Fruit fly (Drosophila melanogaster): ENCODE data around the gene Oatp33Ea.

The Oatp33Ea gene

DNA sequence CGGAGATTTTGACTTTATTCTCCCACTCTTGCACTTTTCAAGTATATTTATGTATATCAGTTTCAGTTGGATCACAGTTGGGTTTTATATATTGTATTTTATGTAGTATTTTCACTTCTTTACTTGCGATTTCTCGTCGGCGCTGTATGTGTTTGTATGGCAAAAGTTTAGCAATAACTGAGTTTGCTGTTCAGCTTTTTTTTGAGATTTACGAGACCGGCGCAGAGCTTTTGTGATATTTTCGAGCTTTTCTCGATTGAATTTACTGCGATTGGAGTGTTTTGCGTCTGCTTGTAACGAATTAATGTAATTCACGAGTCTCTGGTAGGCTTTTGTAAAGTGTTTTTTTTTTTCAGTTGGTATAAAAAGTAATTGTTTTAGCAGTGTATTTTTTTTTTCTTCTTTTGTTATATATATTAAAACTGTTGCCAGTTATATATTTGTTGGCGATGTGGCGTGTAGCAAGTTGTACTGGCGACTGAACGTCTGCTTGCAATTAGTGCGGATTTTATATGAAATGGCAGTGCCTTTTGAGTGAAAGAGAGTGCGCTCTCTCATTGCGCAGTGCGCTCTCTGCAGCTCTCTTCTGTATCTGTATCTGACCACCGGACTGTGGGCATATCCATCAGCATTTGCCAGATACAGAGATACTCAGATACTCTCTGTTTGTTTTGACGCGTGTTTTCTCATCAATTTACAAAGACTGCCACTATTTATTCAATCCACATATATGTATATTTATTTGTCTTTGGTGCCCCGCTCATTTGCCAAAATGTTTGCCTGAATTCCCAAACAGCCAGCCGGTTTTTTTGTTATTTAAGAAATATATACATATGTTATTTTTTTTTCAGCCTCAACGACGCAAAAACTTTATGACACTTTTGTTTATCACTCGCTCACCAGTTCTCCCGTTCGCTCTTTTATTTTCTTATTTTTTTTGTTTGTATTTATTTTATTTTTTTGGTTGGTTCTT is 15.3 kb upstream of the Oatp33Ea start:
- 0 out of 2 replicates have a peak, but pooled peaks have one; percentile 15 for TF ChIP-seq CG6689 (GFP tag; IDR thresholded peaks at IDR 0.05)
- TF ChIP-seq insv (GFP tag; optimal IDR thresholded peaks at IDR 0.05) = peak in 1 of 2 experiments; percentile 68
- TF ChIP-seq CG6765 (GFP tag; optimal IDR thresholded peaks at IDR 0.05) = peak; percentile 87
- TF ChIP-seq Usf (GFP tag; optimal IDR thresholded peaks at IDR 0.05) = no peak
- TF ChIP-seq CG34422 (GFP tag; IDR thresholded peaks at IDR 0.05) = no peak
- TF ChIP-seq Ada2b (GFP tag; IDR thresholded peaks at IDR 0.05) = 0 out of 2 replicates have a peak, but pooled peaks have one; percentile 7
- no peak for TF ChIP-seq dan (GFP tag; IDR thresholded peaks at IDR 0.05)
- peak; percentile 52 for TF ChIP-seq CG12744 (GFP tag; optimal IDR thresholded peaks at IDR 0.05)
- peak; percentile 99 for TF ChIP-seq abd-A (tag; optimal IDR thresholded peaks at IDR 0.05)
- TF ChIP-seq CG3838 (GFP tag; optimal IDR thresholded peaks at IDR 0.05) = peak; percentile 49
- peak; percentile 70 for TF ChIP-seq CG17385 (GFP tag; optimal IDR thresholded peaks at IDR 0.05)
- no peak for TF ChIP-seq Abd-B (GFP tag; optimal IDR thresholded peaks at IDR 0.05)
- peak; percentile 78 for TF ChIP-seq HmgZ (tag; optimal IDR thresholded peaks at IDR 0.05)
- peak; percentile 75 for TF ChIP-seq Max (GFP tag; optimal IDR thresholded peaks at IDR 0.05)
- TF ChIP-seq hkb (optimal IDR thresholded peaks at IDR 0.05) = no peak
- peak; percentile 73 for TF ChIP-seq hkb (GFP tag; IDR thresholded peaks at IDR 0.05)
- peak; percentile 48 for TF ChIP-seq ash1 (GFP tag; optimal IDR thresholded peaks at IDR 0.05)
- no peak for TF ChIP-seq prd (optimal IDR thresholded peaks at IDR 0.05)
- peak; percentile 18; the same call in 1 of the 3 replicates for TF ChIP-seq prd (GFP tag; IDR thresholded peaks at IDR 0.05)
- no peak for TF ChIP-seq crol (GFP tag; IDR thresholded peaks at IDR 0.05)
- no peak for TF ChIP-seq Spps (tag; optimal IDR thresholded peaks at IDR 0.05)
- TF ChIP-seq CG17359 (tag; optimal IDR thresholded peaks at IDR 0.05) = peak; percentile 57
- no peak for TF ChIP-seq Gug (GFP tag; IDR thresholded peaks at IDR 0.05)
- peak; percentile 1 for TF ChIP-seq pnt (GFP tag; optimal IDR thresholded peaks at IDR 0.05)
- peak; percentile 46; the same call in 1 of the 3 replicates for TF ChIP-seq CG11695 (GFP tag; IDR thresholded peaks at IDR 0.05)
- peak; percentile 15 for TF ChIP-seq CG7745 (tag; optimal IDR thresholded peaks at IDR 0.05)
- no peak; the same call in 1 of the 2 replicates for TF ChIP-seq CG9932 (GFP tag; IDR thresholded peaks at IDR 0.05)
- peak; percentile 53 for TF ChIP-seq CG8359 (GFP tag; optimal IDR thresholded peaks at IDR 0.05; ENCODE audit: borderline replicate concordance)
- no peak for TF ChIP-seq Elba2 (GFP tag; optimal IDR thresholded peaks at IDR 0.05)
- peak; percentile 41 for TF ChIP-seq CG13424 (tag; optimal IDR thresholded peaks at IDR 0.05)
- TF ChIP-seq chif (GFP tag; optimal IDR thresholded peaks at IDR 0.05) = peak in 1 of 2 experiments; percentile 8
- no peak for TF ChIP-seq Sin3A (optimal IDR thresholded peaks at IDR 0.05)
- peak; percentile 86 for TF ChIP-seq wek (GFP tag; optimal IDR thresholded peaks at IDR 0.05)
- no peak for TF ChIP-seq Antp (GFP tag; optimal IDR thresholded peaks at IDR 0.05)
- no peak for TF ChIP-seq jigr1 (GFP tag; IDR thresholded peaks at IDR 0.05)
- TF ChIP-seq CG10321 (GFP tag; IDR thresholded peaks at IDR 0.05) = no peak
- TF ChIP-seq CG1832 (GFP tag; optimal IDR thresholded peaks at IDR 0.05) = no peak
- peak; percentile 80 for TF ChIP-seq CG6683 (GFP tag; optimal IDR thresholded peaks at IDR 0.05)
- no peak for TF ChIP-seq CG4404 (GFP tag; IDR thresholded peaks at IDR 0.05)
- TF ChIP-seq Doc3 (GFP tag; IDR thresholded peaks at IDR 0.05; ENCODE audit: partially characterized antibody) = no peak
- TF ChIP-seq lola (GFP tag; optimal IDR thresholded peaks at IDR 0.05) = peak in 1 of 3 experiments; percentile 19
- TF ChIP-seq CG3726 (GFP tag; IDR thresholded peaks at IDR 0.05) = no peak
- no peak for TF ChIP-seq trh (GFP tag; optimal IDR thresholded peaks at IDR 0.05)
- peak; percentile 69 for TF ChIP-seq CG10147 (GFP tag; optimal IDR thresholded peaks at IDR 0.05)
- peak in 1 of 2 experiments; percentile 7 for TF ChIP-seq crp (GFP tag; optimal IDR thresholded peaks at IDR 0.05)
- peak; percentile 46 for TF ChIP-seq CG11504 (tag; optimal IDR thresholded peaks at IDR 0.05)
- TF ChIP-seq ap (GFP tag; IDR thresholded peaks at IDR 0.05) = no peak
- TF ChIP-seq tx (GFP tag; optimal IDR thresholded peaks at IDR 0.05) = no peak
- no peak; the same call in 1 of the 2 replicates for TF ChIP-seq sob (GFP tag; IDR thresholded peaks at IDR 0.05)
